Worm (Caenorhabditis elegans) whole organism, dauer: Measurements from ENCODE around the gene skr-19.

ENCODE experiments used
- unc-62 ChIP-seq: sonication (generic microtip); optimal IDR thresholded peaks from 2 replicates; lab custom pipeline; 2017; ENCODE audit warnings: missing biosample characterization, missing genetic modification reagents, missing genetic modification characterization

skr-19 gene

ce11 chrX:13224608-13225007 is at the start of gene skr-19:
TSS of gene skr-19 (minus strand) at chrX:13224708.
- no peak for TF ChIP-seq unc-62

ce11 chrX:13274102-13274501 is 49.6 kb upstream of the skr-19 start, which contains the start of gene cyp-14A3:
TSS of gene cyp-14A3 (minus strand) at chrX:13274202.
- TF ChIP-seq unc-62 = no peak

- TF ChIP-seq unc-62 = no peak
Measured at ce11 chrX:13269586-13269985, 45.1 kb upstream of the skr-19 start, which contains the start of gene cyp-14A2. TSS of gene cyp-14A2 (minus strand) at chrX:13269686.

ce11 chrX:13267230-13267629 is 42.7 kb upstream of the skr-19 start, which contains the start of gene cyp-14A1:
TSS of gene cyp-14A1 (minus strand) at chrX:13267355.
- no peak for TF ChIP-seq unc-62

- no peak for TF ChIP-seq unc-62
Measured at ce11 chrX:13264550-13264949, 40.0 kb upstream of the skr-19 start.

- TF ChIP-seq unc-62 = no peak
Measured at ce11 chrX:13262195-13262594, 37.7 kb upstream of the skr-19 start, which contains the start of gene K09A11.1. TSS of gene K09A11.1 (plus strand) at chrX:13262495.

ce11 chrX:13257577-13257976 is 33.1 kb upstream of the skr-19 start, which contains the start of gene K08H2.10:
TSS of gene K08H2.10 (plus strand) at chrX:13257806.
- no peak for TF ChIP-seq unc-62

ce11 chrX:13251914-13252434 is 27.5 kb upstream of the skr-19 start, which contains the start of gene nhr-32:
TSS of gene nhr-32 (plus strand) at chrX:13251964.
- TF ChIP-seq unc-62 = no peak

ce11 chrX:13251354-13251843 is 26.9 kb upstream of the skr-19 start:
- TF ChIP-seq unc-62 = no peak

ce11 chrX:13250163-13250562 is 25.7 kb upstream of the skr-19 start:
- no peak for TF ChIP-seq unc-62

ce11 chrX:13249102-13249501 is 24.6 kb upstream of the skr-19 start:
- no peak for TF ChIP-seq unc-62

- no peak for TF ChIP-seq unc-62
Measured at ce11 chrX:13248265-13248664, 23.8 kb upstream of the skr-19 start, which contains the start of gene K08H2.7. TSS of gene K08H2.7 (minus strand) at chrX:13248437.

- no peak for TF ChIP-seq unc-62
Measured at ce11 chrX:13247614-13248013, 23.1 kb upstream of the skr-19 start.

- no peak for TF ChIP-seq unc-62
Measured at ce11 chrX:13246668-13247358, 22.3 kb upstream of the skr-19 start.

ce11 chrX:13245090-13245489 is 20.6 kb upstream of the skr-19 start, which contains the start of gene hpl-1:
TSS of gene hpl-1 (plus strand) at chrX:13245390.
- TF ChIP-seq unc-62 = no peak

- no peak for TF ChIP-seq unc-62
Measured at ce11 chrX:13242231-13242630, 17.7 kb upstream of the skr-19 start, which contains the start of gene K08H2.5. TSS of gene K08H2.5 (minus strand) at chrX:13242331.

ce11 chrX:13238197-13238596 is 13.7 kb upstream of the skr-19 start, which contains the start of gene K08H2.4:
TSS of gene K08H2.4 (plus strand) at chrX:13238497.
- no peak for TF ChIP-seq unc-62

- TF ChIP-seq unc-62 = no peak
Measured at ce11 chrX:13237102-13237501, 12.6 kb upstream of the skr-19 start, which contains the start of gene K08H2.3. TSS of gene K08H2.3 (plus strand) at chrX:13237402.
